Fruit fly (Drosophila melanogaster) whole organism, embryonic: ENCODE data around the gene RpS25.
A peak's percentile ranks its signal among the peaks of the same experiment; 100 is the strongest.

Experiments used
- Bgb ChIP-seq: fragments of 200-800 bp; sonication (Bioruptor generic); IDR thresholded peaks from 2 replicates; pipeline ENCODE4 v1.3.6; 2022; ENCODE audit warnings: missing biosample characterization, missing genetic modification characterization; ENCODE audit not compliant: partially characterized antibody
- BtbVII ChIP-seq: fragments of 200-800 bp; sonication (Bioruptor generic); optimal IDR thresholded peaks from 3 replicates; lab custom pipeline; 2017; ENCODE audit warnings: missing biosample characterization, mild to moderate bottlenecking, missing genetic modification characterization
- CG11247 ChIP-seq: fragments of 200-800 bp; sonication (Bioruptor generic); IDR thresholded peaks from 2 replicates; pipeline ENCODE4 v1.3.6; 2022; ENCODE audit warnings: missing biosample characterization, missing genetic modification characterization
- CG13287 ChIP-seq: fragments of 200-800 bp; sonication (Bioruptor generic); IDR thresholded peaks from 2 replicates; pipeline ENCODE4 v1.3.6; 2022; ENCODE audit warnings: missing biosample characterization, missing genetic modification characterization; ENCODE audit not compliant: partially characterized antibody
- CG15073 ChIP-seq: fragments of 200-800 bp; sonication (Bioruptor generic); optimal IDR thresholded peaks from 2 replicates; lab custom pipeline; 2016; ENCODE audit warnings: missing biosample characterization, missing genetic modification characterization
- CG17568 ChIP-seq: fragments of 200-800 bp; sonication (Bioruptor generic); optimal IDR thresholded peaks from 2 replicates; lab custom pipeline; 2018; ENCODE audit warnings: missing biosample characterization, mild to moderate bottlenecking, missing genetic modification characterization, moderate library complexity
- CG2875 ChIP-seq: fragments of 200-800 bp; sonication (Bioruptor generic); optimal IDR thresholded peaks from 2 replicates; lab custom pipeline; 2017; ENCODE audit warnings: missing biosample characterization, mild to moderate bottlenecking, missing genetic modification characterization, missing genetic modification reagents
- CG32767 ChIP-seq: fragments of 200-800 bp; sonication (Bioruptor generic); IDR thresholded peaks from 2 replicates; pipeline ENCODE4 v1.3.6; 2022; ENCODE audit warnings: missing biosample characterization, missing genetic modification characterization
- CG43689 ChIP-seq: fragments of 200-800 bp; sonication (Bioruptor generic); IDR thresholded peaks from 2 replicates; pipeline ENCODE4 v1.3.6; 2022; ENCODE audit warnings: missing biosample characterization, missing genetic modification characterization
- CG4424 ChIP-seq: fragments of 200-800 bp; sonication (Bioruptor generic); optimal IDR thresholded peaks from 3 replicates; lab custom pipeline; 2016; ENCODE audit warnings: missing biosample characterization, missing genetic modification characterization
- CG4730 ChIP-seq: fragments of 200-800 bp; sonication (Bioruptor generic); IDR thresholded peaks from 2 replicates; pipeline ENCODE4 v1.3.6; 2022; ENCODE audit warnings: missing biosample characterization, missing genetic modification characterization
- CG4854 ChIP-seq: fragments of 200-800 bp; sonication (Bioruptor generic); optimal IDR thresholded peaks from 2 replicates; lab custom pipeline; 2016; ENCODE audit warnings: missing biosample characterization, missing genetic modification characterization, inconsistent platforms
- CG6175 ChIP-seq: fragments of 200-800 bp; sonication (Bioruptor generic); IDR thresholded peaks from 3 replicates; pipeline ENCODE4 v1.3.6; 2022; ENCODE audit warnings: missing biosample characterization, missing genetic modification characterization
- CG6765 ChIP-seq: fragments of 200-800 bp; sonication (Bioruptor generic); optimal IDR thresholded peaks from 3 replicates; lab custom pipeline; 2017; ENCODE audit warnings: missing biosample characterization, mild to moderate bottlenecking, missing genetic modification characterization
- CG6791 ChIP-seq: fragments of 200-800 bp; sonication (Bioruptor generic); IDR thresholded peaks from 3 replicates; pipeline ENCODE4 v1.3.6; 2022; ENCODE audit warnings: missing biosample characterization, missing genetic modification characterization; ENCODE audit not compliant: partially characterized antibody
- CG6813 ChIP-seq: fragments of 200-800 bp; sonication (Bioruptor generic); optimal IDR thresholded peaks from 2 replicates; lab custom pipeline; 2017; ENCODE audit warnings: missing biosample characterization, missing genetic modification characterization, mild to moderate bottlenecking, moderate library complexity, missing genetic modification reagents
- CG7372 ChIP-seq: fragments of 200-800 bp; sonication (Bioruptor generic); IDR thresholded peaks from 2 replicates; pipeline ENCODE4 v1.3.6; 2022; ENCODE audit warnings: missing biosample characterization, missing genetic modification characterization
- CG7928 ChIP-seq: fragments of 200-800 bp; sonication (Bioruptor generic); optimal IDR thresholded peaks from 2 replicates; lab custom pipeline; 2017; ENCODE audit warnings: missing biosample characterization, mild to moderate bottlenecking, missing genetic modification characterization
- CG7963 ChIP-seq: fragments of 200-800 bp; sonication (Bioruptor generic); IDR thresholded peaks from 3 replicates; pipeline ENCODE4 v1.3.6; 2022; ENCODE audit warnings: missing biosample characterization, missing genetic modification characterization; ENCODE audit not compliant: partially characterized antibody
- CG9437 ChIP-seq: fragments of 200-800 bp; sonication (Bioruptor generic); optimal IDR thresholded peaks from 2 replicates; lab custom pipeline; 2018; ENCODE audit warnings: missing biosample characterization, mild to moderate bottlenecking, missing genetic modification characterization
- CTCF ChIP-seq: fragments of 200-800 bp; sonication (Bioruptor generic); optimal IDR thresholded peaks from 2 replicates; lab custom pipeline; 2017; ENCODE audit warnings: missing biosample characterization, mild to moderate bottlenecking, missing genetic modification characterization, moderate library complexity
- Dek ChIP-seq: fragments of 200-800 bp; sonication (Bioruptor generic); optimal IDR thresholded peaks from 3 replicates; lab custom pipeline; 2019; ENCODE audit warnings: missing biosample characterization, mild to moderate bottlenecking, missing genetic modification characterization, moderate library complexity
- Dip2 ChIP-seq: fragments of 200-800 bp; sonication (Bioruptor generic); IDR thresholded peaks from 2 replicates; pipeline ENCODE4 v1.3.6; 2022; ENCODE audit warnings: missing biosample characterization, missing genetic modification characterization
- Dref ChIP-seq: fragments of 200-800 bp; sonication (Bioruptor generic); IDR thresholded peaks from 2 replicates; pipeline ENCODE4 v1.3.6; 2022; ENCODE audit warnings: missing biosample characterization, missing genetic modification characterization
- E2f2 ChIP-seq: fragments of 200-800 bp; sonication (Bioruptor generic); IDR thresholded peaks from 2 replicates; pipeline ENCODE4 v1.3.6; 2022; ENCODE audit warnings: missing biosample characterization, missing genetic modification characterization
- Fer1 ChIP-seq: fragments of 200-800 bp; sonication (Bioruptor generic); optimal IDR thresholded peaks from 2 replicates; lab custom pipeline; 2017; ENCODE audit warnings: missing biosample characterization, mild to moderate bottlenecking, missing genetic modification characterization
- H15 ChIP-seq: fragments of 200-800 bp; sonication (Bioruptor generic); IDR thresholded peaks from 3 replicates; pipeline ENCODE4 v1.3.6; 2022; ENCODE audit warnings: missing biosample characterization, missing genetic modification characterization
- HLH3B ChIP-seq: fragments of 200-800 bp; sonication (Bioruptor generic); IDR thresholded peaks from 2 replicates; pipeline ENCODE4 v1.3.6; 2022; ENCODE audit warnings: missing biosample characterization, missing genetic modification characterization
- HLHmδ ChIP-seq: fragments of 200-800 bp; sonication (Bioruptor generic); optimal IDR thresholded peaks from 2 replicates; lab custom pipeline; 2018; ENCODE audit warnings: missing biosample characterization, mild to moderate bottlenecking, missing genetic modification characterization, moderate library complexity
- Max ChIP-seq: fragments of 200-800 bp; sonication (Bioruptor generic); optimal IDR thresholded peaks from 2 replicates; lab custom pipeline; 2016; ENCODE audit warnings: missing biosample characterization, mild to moderate bottlenecking, missing genetic modification characterization
- Mrtf ChIP-seq: fragments of 200-800 bp; sonication (Bioruptor generic); IDR thresholded peaks from 3 replicates; pipeline ENCODE4 v1.3.6; 2022; ENCODE audit warnings: missing biosample characterization, missing genetic modification characterization
- NK7.1 ChIP-seq: fragments of 200-800 bp; sonication (Bioruptor generic); optimal IDR thresholded peaks from 3 replicates; lab custom pipeline; 2016; ENCODE audit warnings: missing biosample characterization, missing genetic modification characterization
- Ptx1 ChIP-seq: fragments of 200-800 bp; sonication (Bioruptor generic); IDR thresholded peaks from 2 replicates; pipeline ENCODE4 v1.3.6; 2022; ENCODE audit warnings: missing biosample characterization, missing genetic modification characterization
- Ssrp ChIP-seq: fragments of 200-800 bp; sonication (Bioruptor generic); optimal IDR thresholded peaks from 2 replicates; lab custom pipeline; 2018; ENCODE audit warnings: missing biosample characterization, mild to moderate bottlenecking, missing genetic modification characterization, moderate library complexity
- bsh ChIP-seq, 2 experiments: fragments of 200-800 bp; sonication (Bioruptor generic); optimal IDR thresholded peaks; 2 replicates each; lab custom pipeline; 2017 to 2018; ENCODE audit warnings: mild to moderate bottlenecking in 2 of 2, missing biosample characterization in 2 of 2, missing genetic modification characterization in 2 of 2, moderate library complexity in 1 of 2
- cato ChIP-seq: fragments of 200-800 bp; sonication (Bioruptor generic); optimal IDR thresholded peaks from 2 replicates; lab custom pipeline; 2016; ENCODE audit warnings: missing biosample characterization, missing genetic modification characterization, borderline replicate concordance
- chn ChIP-seq: fragments of 200-800 bp; sonication (Bioruptor generic); optimal IDR thresholded peaks from 2 replicates; lab custom pipeline; 2016; ENCODE audit warnings: missing biosample characterization, missing genetic modification characterization
- fu2 ChIP-seq: fragments of 200-800 bp; sonication (Bioruptor generic); optimal IDR thresholded peaks from 2 replicates; lab custom pipeline; 2016; ENCODE audit warnings: missing biosample characterization, missing genetic modification characterization
- gsb ChIP-seq: fragments of 200-800 bp; sonication (Bioruptor generic); IDR thresholded peaks from 2 replicates; pipeline ENCODE4 v1.3.6; 2022; ENCODE audit warnings: missing biosample characterization, missing genetic modification characterization
- hkb ChIP-seq, 2 experiments: fragments of 200-800 bp in 1 of 2; fragments of >200 bp in 1 of 2; sonication (Bioruptor generic) in 1 of 2; IDR thresholded peaks in 1 of 2; optimal IDR thresholded peaks in 1 of 2; 2 replicates each; pipeline versions ENCODE4 v1.3.6 to Lab custom; 2017 to 2022; ENCODE audit warnings: missing biosample characterization in 1 of 2, missing genetic modification characterization in 1 of 2
- jing ChIP-seq: fragments of 200-800 bp; sonication (Bioruptor generic); optimal IDR thresholded peaks from 2 replicates; lab custom pipeline; 2018; ENCODE audit warnings: missing biosample characterization, mild to moderate bottlenecking, missing genetic modification characterization
- mirr ChIP-seq: fragments of 200-800 bp; sonication (Bioruptor generic); optimal IDR thresholded peaks from 3 replicates; lab custom pipeline; 2018; ENCODE audit warnings: missing biosample characterization, mild to moderate bottlenecking, missing genetic modification characterization
- mld ChIP-seq: fragments of 200-800 bp; sonication (Bioruptor generic); IDR thresholded peaks from 3 replicates; pipeline ENCODE4 v1.3.6; 2022; ENCODE audit warnings: missing biosample characterization, missing genetic modification characterization; ENCODE audit not compliant: partially characterized antibody
- pfk ChIP-seq: fragments of 200-800 bp; sonication (Bioruptor generic); optimal IDR thresholded peaks from 2 replicates; lab custom pipeline; 2018; ENCODE audit warnings: missing biosample characterization, mild to moderate bottlenecking, missing genetic modification characterization, moderate library complexity
- phol ChIP-seq: fragments of 200-800 bp; sonication (Bioruptor generic); optimal IDR thresholded peaks from 3 replicates; lab custom pipeline; 2018; ENCODE audit warnings: missing biosample characterization, mild to moderate bottlenecking, missing genetic modification characterization, moderate library complexity
- pum ChIP-seq: fragments of 200-800 bp; sonication (Bioruptor generic); optimal IDR thresholded peaks from 2 replicates; lab custom pipeline; 2016; ENCODE audit warnings: missing biosample characterization, missing genetic modification characterization
- tna ChIP-seq: fragments of 200-800 bp; sonication (Bioruptor generic); IDR thresholded peaks from 2 replicates; pipeline ENCODE4 v1.3.6; 2022; ENCODE audit warnings: missing biosample characterization, missing genetic modification characterization; ENCODE audit not compliant: partially characterized antibody
- trem ChIP-seq: fragments of 200-800 bp; optimal IDR thresholded peaks from 3 replicates; lab custom pipeline; 2019; ENCODE audit warnings: missing biosample characterization, mild to moderate bottlenecking, missing genetic modification characterization, moderate library complexity

Gene RpS25

DNA sequence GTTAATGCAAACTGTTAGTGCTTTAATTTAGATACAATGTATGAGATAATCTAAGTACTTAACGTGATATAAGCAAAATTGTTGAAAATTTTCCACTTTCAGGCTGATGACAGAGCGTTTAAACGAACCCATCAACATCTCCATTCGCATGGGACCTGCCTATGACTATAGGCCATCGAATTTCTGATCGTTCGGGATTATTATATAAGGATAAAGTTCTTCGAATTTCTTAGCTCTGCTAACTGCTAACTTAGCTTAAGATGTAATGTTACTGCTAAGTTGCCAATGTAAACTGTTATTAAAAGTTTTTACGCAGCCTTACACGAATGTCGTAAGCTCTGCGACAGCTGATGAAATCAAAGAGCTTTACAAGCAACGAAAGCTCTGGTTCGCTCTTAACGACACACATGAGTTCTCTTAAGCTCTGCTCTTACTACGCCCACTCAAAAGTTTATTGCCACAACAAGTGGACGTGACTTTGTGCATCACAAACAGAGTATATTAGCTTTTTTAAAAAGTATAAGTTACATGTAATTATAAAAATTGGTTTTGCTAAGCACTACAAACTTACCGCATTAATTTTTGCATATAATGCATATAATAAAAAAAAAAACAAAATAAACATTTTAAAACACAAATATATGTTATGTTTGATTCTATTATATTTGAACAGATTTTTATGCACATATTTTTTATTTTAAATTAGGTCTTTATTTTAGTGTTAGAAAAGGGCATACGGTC, 19.3 kb downstream of the RpS25 start (continued):
- TF ChIP-seq CG2875 (GFP tag; lab: Kevin White, UChicago): peak; percentile 96
- peak; percentile 99 for TF ChIP-seq Ptx1 (GFP tag; lab: Robert Waterston, UW)
- TF ChIP-seq CG6813 (GFP tag; lab: Kevin White, UChicago): peak; percentile 97
- TF ChIP-seq tna (GFP tag; lab: Robert Waterston, UW): no peak
- peak; percentile 91 for TF ChIP-seq CG17568 (GFP tag; lab: Kevin White, UChicago)
- no peak for TF ChIP-seq hkb (optimal IDR thresholded peaks at IDR 0.05; lab: Kevin White, UChicago)
- TF ChIP-seq hkb (GFP tag; IDR thresholded peaks at IDR 0.05; lab: Robert Waterston, UW): peak; percentile 98
- no peak for TF ChIP-seq CG6791 (GFP tag; lab: Robert Waterston, UW)
- no peak for TF ChIP-seq NK7.1 (GFP tag; lab: Kevin White, UChicago)
- peak; percentile 87 for TF ChIP-seq E2f2
- peak; percentile 68 for TF ChIP-seq mirr (GFP tag; lab: Kevin White, UChicago)
- peak; percentile 80 for TF ChIP-seq CG7928
- TF ChIP-seq chn (GFP tag; lab: Kevin White, UChicago): peak; percentile 81
- TF ChIP-seq CG7963 (GFP tag; lab: Robert Waterston, UW): no peak
- TF ChIP-seq gsb (GFP tag; lab: Robert Waterston, UW): peak; percentile 96
- peak; percentile 99 for TF ChIP-seq phol (tag; lab: Kevin White, UChicago)
- TF ChIP-seq Ssrp (tag; lab: Kevin White, UChicago): peak; percentile 100
- peak; percentile 80 for TF ChIP-seq Dip2 (GFP tag; lab: Robert Waterston, UW)
- peak; percentile 98 for TF ChIP-seq BtbVII (GFP tag; lab: Kevin White, UChicago)
- peak; percentile 98 for TF ChIP-seq CG6765 (GFP tag; lab: Kevin White, UChicago)
- TF ChIP-seq mld (GFP tag; lab: Robert Waterston, UW): no peak
- peak; percentile 97 for TF ChIP-seq CG4730 (GFP tag; lab: Robert Waterston, UW)
- TF ChIP-seq Mrtf (GFP tag; lab: Robert Waterston, UW): peak; percentile 98
- TF ChIP-seq CG9437 (GFP tag; lab: Kevin White, UChicago): peak; percentile 97
- TF ChIP-seq CG15073 (GFP tag; lab: Kevin White, UChicago): peak; percentile 70
- peak; percentile 98 for TF ChIP-seq CG4424 (GFP tag; lab: Kevin White, UChicago)
- peak; percentile 99 for TF ChIP-seq CG7372
- TF ChIP-seq Max (GFP tag; lab: Kevin White, UChicago): peak; percentile 97
- TF ChIP-seq H15 (GFP tag; lab: Robert Waterston, UW): peak; percentile 97
- peak; percentile 99 for TF ChIP-seq Dek (tag; lab: Kevin White, UChicago)
- peak; percentile 91 for TF ChIP-seq jing (GFP tag; lab: Kevin White, UChicago)
- TF ChIP-seq bsh (GFP tag; optimal IDR thresholded peaks at IDR 0.05; lab: Kevin White, UChicago): peak in 1 of 2 experiments; percentile 98
- TF ChIP-seq pum: peak; percentile 82
- peak; percentile 95; the same call in 2 of the 3 replicates for TF ChIP-seq CG6175
- peak; percentile 95 for TF ChIP-seq CG43689
- TF ChIP-seq CTCF (GFP tag; lab: Kevin White, UChicago): peak; percentile 67
- peak; percentile 97 for TF ChIP-seq CG11247 (GFP tag; lab: Robert Waterston, UW)
- peak; percentile 99 for TF ChIP-seq Fer1 (GFP tag; lab: Kevin White, UChicago)
- TF ChIP-seq CG13287: peak; percentile 20; the same call in 1 of the 2 replicates
- TF ChIP-seq CG32767 (GFP tag; lab: Robert Waterston, UW): peak; percentile 99
- peak; percentile 85 for TF ChIP-seq CG4854
- peak; percentile 98 for TF ChIP-seq HLH3B
- peak; percentile 50 for TF ChIP-seq pfk
- TF ChIP-seq HLHmδ: no peak
- TF ChIP-seq Dref (GFP tag; lab: Robert Waterston, UW): peak; percentile 44
- TF ChIP-seq Bgb (GFP tag; lab: Robert Waterston, UW): peak; percentile 51; the same call in 1 of the 2 replicates
- peak; percentile 90 for TF ChIP-seq fu2 (GFP tag; lab: Kevin White, UChicago)
- TF ChIP-seq trem (tag; lab: Kevin White, UChicago): peak; percentile 86
- peak; percentile 87 for TF ChIP-seq cato (GFP tag; lab: Kevin White, UChicago)
